Worm (Caenorhabditis elegans) whole organism, L2 larva: Measurements from ENCODE around the gene zzz-1.

ENCODE experiments used
- C34F6.9 ChIP-seq: fragments of 150-350 bp; optimal IDR thresholded peaks from 2 replicates; lab custom pipeline; 2014; ENCODE audit warnings: missing biosample characterization, missing genetic modification characterization
- F13H6.1 ChIP-seq: sonication (generic microtip); optimal IDR thresholded peaks from 2 replicates; lab custom pipeline; 2016; ENCODE audit warnings: missing genetic modification characterization, missing compliant biosample characterization
- R02D3.7 ChIP-seq: fragments of 150-350 bp; optimal IDR thresholded peaks from 2 replicates; lab custom pipeline; 2014; ENCODE audit warnings: missing biosample characterization, missing genetic modification characterization
- Y55F3AM.14 ChIP-seq: fragments of 200-800 bp; sonication (Bioruptor generic); optimal IDR thresholded peaks from 2 replicates; lab custom pipeline; 2018; ENCODE audit warnings: mild to moderate bottlenecking, missing genetic modification characterization, missing compliant biosample characterization
- ZK546.5 ChIP-seq: sonication (generic microtip); optimal IDR thresholded peaks from 2 replicates; lab custom pipeline; 2017; ENCODE audit warnings: missing biosample characterization, missing genetic modification characterization
- alr-1 ChIP-seq: fragments of 150-350 bp; optimal IDR thresholded peaks from 2 replicates; lab custom pipeline; 2014; ENCODE audit warnings: missing biosample characterization, missing genetic modification characterization
- aly-2 ChIP-seq: fragments of 150-350 bp; optimal IDR thresholded peaks from 2 replicates; lab custom pipeline; 2014; ENCODE audit warnings: missing biosample characterization, missing genetic modification characterization
- ama-1 ChIP-seq: fragments of 150-350 bp; optimal IDR thresholded peaks from 2 replicates; lab custom pipeline; 2018; ENCODE audit warnings: inconsistent platforms
- blmp-1 ChIP-seq: sonication (generic microtip); optimal IDR thresholded peaks from 2 replicates; lab custom pipeline; 2017; ENCODE audit warnings: missing genetic modification characterization, mild to moderate bottlenecking, missing compliant biosample characterization, antibody characterized with exemption, moderate library complexity; ENCODE audit not compliant: insufficient read depth
- ceh-16 ChIP-seq: fragments of 150-350 bp; optimal IDR thresholded peaks from 2 replicates; lab custom pipeline; 2014; ENCODE audit warnings: missing biosample characterization, missing genetic modification characterization
- ceh-82 ChIP-seq: fragments of 150-350 bp; optimal IDR thresholded peaks from 2 replicates; lab custom pipeline; 2014; ENCODE audit warnings: missing biosample characterization, missing genetic modification characterization
- crh-2 ChIP-seq: sonication (generic microtip); optimal IDR thresholded peaks from 2 replicates; lab custom pipeline; 2017; ENCODE audit warnings: missing biosample characterization, missing genetic modification characterization
- dmd-4 ChIP-seq: sonication (generic microtip); optimal IDR thresholded peaks from 2 replicates; lab custom pipeline; 2017; ENCODE audit warnings: missing biosample characterization, missing genetic modification characterization
- egl-27 ChIP-seq: sonication (generic microtip); optimal IDR thresholded peaks from 3 replicates; lab custom pipeline; 2017; ENCODE audit warnings: missing biosample characterization, missing genetic modification reagents, missing genetic modification characterization
- elt-1 ChIP-seq: fragments of 150-350 bp; optimal IDR thresholded peaks from 2 replicates; lab custom pipeline; 2014; ENCODE audit warnings: missing biosample characterization, missing genetic modification characterization
- elt-3 ChIP-seq: sonication (generic microtip); optimal IDR thresholded peaks from 2 replicates; lab custom pipeline; 2017; ENCODE audit warnings: missing biosample characterization, missing genetic modification characterization
- fos-1 ChIP-seq: fragments of 150-350 bp; optimal IDR thresholded peaks from 2 replicates; lab custom pipeline; 2014; ENCODE audit warnings: missing biosample characterization, missing genetic modification characterization
- gmeb-1 ChIP-seq: fragments of 150-350 bp; optimal IDR thresholded peaks from 2 replicates; lab custom pipeline; 2014; ENCODE audit warnings: missing biosample characterization, missing genetic modification characterization
- lin-11 ChIP-seq: fragments of 150-350 bp; sonication (generic microtip); optimal IDR thresholded peaks from 2 replicates; lab custom pipeline; 2014; ENCODE audit warnings: missing biosample characterization, missing genetic modification characterization, inconsistent platforms, mixed read lengths
- lin-13 ChIP-seq: fragments of 150-350 bp; optimal IDR thresholded peaks from 2 replicates; lab custom pipeline; 2014; ENCODE audit warnings: missing biosample characterization, missing genetic modification reagents, missing genetic modification characterization
- lin-39 ChIP-seq: fragments of 150-350 bp; optimal IDR thresholded peaks from 2 replicates; lab custom pipeline; 2014; ENCODE audit warnings: missing biosample characterization, missing genetic modification reagents, missing genetic modification characterization
- lsy-2 ChIP-seq, 2 experiments: fragments of 150-350 bp in 1 of 2; sonication (generic microtip) in 1 of 2; optimal IDR thresholded peaks; 2 replicates each; lab custom pipeline; 2014 to 2017; ENCODE audit warnings: missing biosample characterization in 2 of 2, missing genetic modification characterization in 2 of 2
- mab-5 ChIP-seq: fragments of 150-350 bp; optimal IDR thresholded peaks from 2 replicates; lab custom pipeline; 2014; ENCODE audit warnings: missing biosample characterization, missing genetic modification characterization
- mbf-1 ChIP-seq: sonication (generic microtip); optimal IDR thresholded peaks from 2 replicates; lab custom pipeline; 2017; ENCODE audit warnings: missing biosample characterization, missing genetic modification characterization
- mdl-1 ChIP-seq, 2 experiments: fragments of 150-350 bp in 1 of 2; sonication (generic microtip) in 1 of 2; optimal IDR thresholded peaks; 2 replicates each; lab custom pipeline; 2017; ENCODE audit warnings: missing biosample characterization in 2 of 2, missing genetic modification characterization in 2 of 2
- nhr-10 ChIP-seq: sonication (generic microtip); optimal IDR thresholded peaks from 2 replicates; lab custom pipeline; 2017; ENCODE audit warnings: missing biosample characterization, missing genetic modification characterization
- nhr-11 ChIP-seq: fragments of 150-350 bp; optimal IDR thresholded peaks from 2 replicates; lab custom pipeline; 2014; ENCODE audit warnings: missing biosample characterization, missing genetic modification characterization
- nhr-12 ChIP-seq: fragments of 150-350 bp; optimal IDR thresholded peaks from 2 replicates; lab custom pipeline; 2014; ENCODE audit warnings: missing biosample characterization, missing genetic modification characterization
- nhr-129 ChIP-seq: fragments of 150-350 bp; optimal IDR thresholded peaks from 2 replicates; lab custom pipeline; 2014; ENCODE audit warnings: missing biosample characterization, missing genetic modification characterization
- nhr-21 ChIP-seq: fragments of 150-350 bp; optimal IDR thresholded peaks from 2 replicates; lab custom pipeline; 2014; ENCODE audit warnings: missing biosample characterization, missing genetic modification characterization
- nhr-23 ChIP-seq: fragments of 150-350 bp; optimal IDR thresholded peaks from 2 replicates; lab custom pipeline; 2014; ENCODE audit warnings: missing biosample characterization, missing genetic modification reagents, missing genetic modification characterization
- nhr-237 ChIP-seq: fragments of 150-350 bp; optimal IDR thresholded peaks from 2 replicates; lab custom pipeline; 2014; ENCODE audit warnings: missing biosample characterization, missing genetic modification characterization
- nhr-25 ChIP-seq: fragments of 150-350 bp; sonication (generic microtip); optimal IDR thresholded peaks from 3 replicates; lab custom pipeline; 2014; ENCODE audit warnings: missing biosample characterization, missing genetic modification characterization
- nhr-6 ChIP-seq: fragments of 150-350 bp; optimal IDR thresholded peaks from 2 replicates; lab custom pipeline; 2014; ENCODE audit warnings: missing biosample characterization, missing genetic modification characterization
- nhr-77 ChIP-seq: fragments of 150-350 bp; optimal IDR thresholded peaks from 2 replicates; lab custom pipeline; 2014; ENCODE audit warnings: missing biosample characterization, missing genetic modification characterization
- peb-1 ChIP-seq: fragments of 150-350 bp; optimal IDR thresholded peaks from 2 replicates; lab custom pipeline; 2014; ENCODE audit warnings: missing biosample characterization, missing genetic modification characterization
- sem-4 ChIP-seq: fragments of 150-350 bp; optimal IDR thresholded peaks from 2 replicates; lab custom pipeline; 2014; ENCODE audit warnings: missing biosample characterization, missing genetic modification reagents, missing genetic modification characterization
- skn-1 ChIP-seq: sonication (generic microtip); optimal IDR thresholded peaks from 2 replicates; lab custom pipeline; 2017; ENCODE audit warnings: missing biosample characterization, missing genetic modification characterization
- sma-3 ChIP-seq: sonication (generic microtip); optimal IDR thresholded peaks from 2 replicates; lab custom pipeline; 2016; ENCODE audit warnings: missing genetic modification reagents, missing genetic modification characterization, missing compliant biosample characterization
- sma-9 ChIP-seq, 2 experiments: fragments of 150-350 bp in 1 of 2; sonication (generic microtip) in 1 of 2; optimal IDR thresholded peaks; 2 replicates each; lab custom pipeline; 2014 to 2016; ENCODE audit warnings: missing genetic modification characterization in 2 of 2, mild to moderate bottlenecking in 1 of 2, missing biosample characterization in 1 of 2, missing compliant biosample characterization in 1 of 2, missing genetic modification reagents in 1 of 2, moderate library complexity in 1 of 2
- snpc-4 ChIP-seq: fragments of 150-350 bp; optimal IDR thresholded peaks from 2 replicates; lab custom pipeline; 2014; ENCODE audit warnings: missing biosample characterization, missing genetic modification characterization
- unc-39 ChIP-seq: fragments of 150-350 bp; optimal IDR thresholded peaks from 2 replicates; lab custom pipeline; 2014; ENCODE audit warnings: missing biosample characterization, missing genetic modification characterization
- unc-55 ChIP-seq: fragments of 150-350 bp; sonication (generic microtip); optimal IDR thresholded peaks from 3 replicates; lab custom pipeline; 2014; ENCODE audit warnings: missing biosample characterization, missing genetic modification reagents, missing genetic modification characterization
- unc-62 ChIP-seq: fragments of 150-350 bp; optimal IDR thresholded peaks from 2 replicates; lab custom pipeline; 2014; ENCODE audit warnings: missing biosample characterization, missing genetic modification reagents, missing genetic modification characterization
- zag-1 ChIP-seq: fragments of 150-350 bp; optimal IDR thresholded peaks from 2 replicates; lab custom pipeline; 2014; ENCODE audit warnings: missing biosample characterization, missing genetic modification characterization
- ztf-1 ChIP-seq: fragments of 200-800 bp; sonication (Bioruptor generic); conservative IDR thresholded peaks from 2 replicates; pipeline ENCODE4 v1.3.6; 2022; ENCODE audit warnings: missing genetic modification characterization, missing compliant biosample characterization
- ztf-11 ChIP-seq: sonication (generic microtip); optimal IDR thresholded peaks from 2 replicates; lab custom pipeline; 2017; ENCODE audit warnings: missing biosample characterization, missing genetic modification characterization
- ztf-4 ChIP-seq: fragments of 150-350 bp; optimal IDR thresholded peaks from 2 replicates; lab custom pipeline; 2014; ENCODE audit warnings: missing biosample characterization, missing genetic modification characterization

zzz-1 gene

ce11 chrV:10873190-10873589 is 35.8 kb downstream of the zzz-1 start:
- TF ChIP-seq R02D3.7 (tag; lab: Kevin White, UChicago) (no peak), blmp-1 (no peak), nhr-129 (tag; lab: Kevin White, UChicago) (peak; percentile 20), peb-1 (tag; lab: Kevin White, UChicago) (no peak)
- TF ChIP-seq, all 48 proteins: peak for 1

- TF ChIP-seq R02D3.7 (tag; lab: Kevin White, UChicago) = no peak
- TF ChIP-seq skn-1 (tag; lab: Kevin White, UChicago) = no peak
- TF ChIP-seq unc-62 (GFP tag; lab: Kevin White, UChicago) = no peak
- TF ChIP-seq lin-39 = no peak
- no peak for TF ChIP-seq ZK546.5 (tag; lab: Kevin White, UChicago)
- TF ChIP-seq nhr-21 (tag; lab: Kevin White, UChicago) = peak; percentile 83
- no peak for TF ChIP-seq elt-1 (tag; lab: Kevin White, UChicago)
- TF ChIP-seq ztf-4 (tag; lab: Kevin White, UChicago) = peak; percentile 50
- TF ChIP-seq crh-2 = peak; percentile 92
- TF ChIP-seq unc-39 (tag; lab: Kevin White, UChicago) = no peak
- TF ChIP-seq egl-27 (tag; lab: Kevin White, UChicago) = peak; percentile 92
- TF ChIP-seq alr-1 = no peak
- TF ChIP-seq Y55F3AM.14 (GFP tag; lab: Kevin White, UChicago) = peak; percentile 99
- TF ChIP-seq ztf-1 (GFP tag; lab: Robert Waterston, UW) = no peak
- peak; percentile 86 for TF ChIP-seq C34F6.9 (tag; lab: Kevin White, UChicago)
- TF ChIP-seq lin-11 (tag; lab: Kevin White, UChicago) = peak; percentile 61
- peak; percentile 48 for TF ChIP-seq sma-3 (GFP tag; lab: Kevin White, UChicago)
- TF ChIP-seq nhr-12 = no peak
- peak; percentile 93 for TF ChIP-seq nhr-129 (tag; lab: Kevin White, UChicago)
- no peak for TF ChIP-seq nhr-237 (tag; lab: Kevin White, UChicago)
- no peak for TF ChIP-seq peb-1 (tag; lab: Kevin White, UChicago)
- no peak for TF ChIP-seq nhr-23 (tag; lab: Kevin White, UChicago)
- TF ChIP-seq ztf-11 (tag; lab: Kevin White, UChicago) = no peak
- TF ChIP-seq ceh-82 (tag; lab: Kevin White, UChicago) = no peak
- TF ChIP-seq fos-1 = peak; percentile 86
- peak; percentile 88 for TF ChIP-seq zag-1
- TF ChIP-seq mbf-1 (tag; lab: Kevin White, UChicago) = no peak
- peak; percentile 12 for TF ChIP-seq mab-5 (tag; lab: Kevin White, UChicago)
- peak; percentile 57 for TF ChIP-seq gmeb-1
- TF ChIP-seq nhr-11 (tag; lab: Kevin White, UChicago) = peak; percentile 46
- no peak for TF ChIP-seq dmd-4 (tag; lab: Kevin White, UChicago)
- TF ChIP-seq nhr-25 (tag; lab: Kevin White, UChicago) = peak; percentile 50
- peak; percentile 95 for TF ChIP-seq F13H6.1
- TF ChIP-seq mdl-1 (tag; optimal IDR thresholded peaks at IDR 0.05; lab: Kevin White, UChicago) = peak; percentile 91 to 96
- peak; percentile 68 for TF ChIP-seq nhr-6 (tag; lab: Kevin White, UChicago)
- peak; percentile 66 for TF ChIP-seq lin-13
- no peak for TF ChIP-seq aly-2
- no peak for TF ChIP-seq nhr-10 (tag; lab: Kevin White, UChicago)
- peak; percentile 86 for TF ChIP-seq sem-4 (tag; lab: Kevin White, UChicago)
- peak; percentile 76 for TF ChIP-seq blmp-1
- peak; percentile 56 to 83 for TF ChIP-seq lsy-2 (tag; optimal IDR thresholded peaks at IDR 0.05; lab: Kevin White, UChicago)
- no peak for TF ChIP-seq nhr-77 (tag; lab: Kevin White, UChicago)
- no peak for TF ChIP-seq ceh-16
- no peak for TF ChIP-seq elt-3 (tag; lab: Kevin White, UChicago)
- TF ChIP-seq snpc-4 (tag; lab: Kevin White, UChicago) = peak; percentile 50
- TF ChIP-seq unc-55 (GFP tag; lab: Kevin White, UChicago) = peak; percentile 83
- TF ChIP-seq sma-9 (GFP tag; optimal IDR thresholded peaks at IDR 0.05; lab: Kevin White, UChicago) = peak; percentile 89
- no peak for TF ChIP-seq sma-9 (tag; optimal IDR thresholded peaks at IDR 0.05; lab: Kevin White, UChicago)
- TF ChIP-seq ama-1 (lab: Kevin White, UChicago) = no peak
These were observed 37.5 kb downstream of the zzz-1 start for ce11 chrV:10871457-10871861.
